Worm (Caenorhabditis elegans) whole organism, L4 larva: ENCODE data around the gene B0284.3.
A peak's percentile ranks its signal among the peaks of the same experiment; 100 is the strongest.
"Not testable (repeated sequence)": the region's sequence is repeated elsewhere in the genome, so short reads cannot be mapped to it uniquely, and the experiment has no call there.

Experiments
- F49E8.2 ChIP-seq: sonication (generic microtip); optimal IDR thresholded peaks from 2 replicates; lab custom pipeline; 2016; ENCODE audit warnings: missing compliant biosample characterization, mild to moderate bottlenecking, missing genetic modification characterization, borderline replicate concordance
- ZK546.5 ChIP-seq, 2 experiments: sonication (generic microtip); optimal IDR thresholded peaks; 2 replicates each; lab custom pipeline; 2017; ENCODE audit warnings: missing biosample characterization in 2 of 2, missing genetic modification characterization in 2 of 2
- ctbp-1 ChIP-seq: fragments of 200-800 bp; sonication (Bioruptor generic); IDR thresholded peaks from 2 replicates; pipeline ENCODE4 v1.3.6; 2022; ENCODE audit warnings: missing genetic modification reagents, missing genetic modification characterization, missing compliant biosample characterization
- jun-1 ChIP-seq: fragments of 150-350 bp; optimal IDR thresholded peaks from 2 replicates; lab custom pipeline; 2014; ENCODE audit warnings: missing biosample characterization, missing genetic modification reagents, missing genetic modification characterization
- snpc-4 ChIP-seq: fragments of 150-350 bp; optimal IDR thresholded peaks from 2 replicates; lab custom pipeline; 2014; ENCODE audit warnings: missing biosample characterization, missing genetic modification characterization
- unc-130 ChIP-seq: sonication (generic microtip); optimal IDR thresholded peaks from 2 replicates; lab custom pipeline; 2016; ENCODE audit warnings: missing genetic modification reagents, missing genetic modification characterization, missing compliant biosample characterization
- ztf-11 ChIP-seq: fragments of 150-350 bp; optimal IDR thresholded peaks from 2 replicates; lab custom pipeline; 2014; ENCODE audit warnings: missing biosample characterization, missing genetic modification characterization

- not testable (repeated sequence) for TF ChIP-seq ztf-11; ZK546.5 (tag; optimal IDR thresholded peaks at IDR 0.05; lab: Kevin White, UChicago); unc-130; F49E8.2 (tag; lab: Kevin White, UChicago); snpc-4 (tag; lab: Kevin White, UChicago)
- peak; percentile 6 for TF ChIP-seq jun-1 (tag; lab: Kevin White, UChicago)
- peak; percentile 69; the same call in 1 of the 2 replicates for TF ChIP-seq ctbp-1
These were observed 10.2 kb downstream of the B0284.3 start for ce11 chrIII:4369381-4369809.
